Worm (Caenorhabditis elegans) whole organism, early embryonic: ENCODE measurements around the gene F44E2.6.

ENCODE experiments used
- B0310.2 ChIP-seq: sonication (generic microtip); optimal IDR thresholded peaks from 2 replicates; lab custom pipeline; 2016; ENCODE audit warnings: mild to moderate bottlenecking, missing genetic modification characterization, missing compliant biosample characterization
- F13C5.2 ChIP-seq: sonication (generic microtip); optimal IDR thresholded peaks from 2 replicates; lab custom pipeline; 2017; ENCODE audit warnings: mild to moderate bottlenecking, missing genetic modification characterization, inconsistent platforms, missing compliant biosample characterization
- aly-1 ChIP-seq: sonication (generic microtip); optimal IDR thresholded peaks from 2 replicates; lab custom pipeline; 2016; ENCODE audit warnings: missing genetic modification characterization, missing compliant biosample characterization
- ama-1 ChIP-seq: fragments of 150-350 bp; optimal IDR thresholded peaks from 2 replicates; lab custom pipeline; 2014
- ceh-36 ChIP-seq: sonication (generic microtip); optimal IDR thresholded peaks from 2 replicates; lab custom pipeline; 2016; ENCODE audit warnings: missing genetic modification characterization, inconsistent platforms, missing compliant biosample characterization
- ets-7 ChIP-seq: sonication (generic microtip); optimal IDR thresholded peaks from 2 replicates; lab custom pipeline; 2016; ENCODE audit warnings: missing genotype, missing genetic modification characterization, missing compliant biosample characterization
- hmg-4 ChIP-seq: fragments of 200-800 bp; sonication (Bioruptor generic); optimal IDR thresholded peaks from 2 replicates; lab custom pipeline; 2018; ENCODE audit warnings: mild to moderate bottlenecking, missing genetic modification characterization, missing compliant biosample characterization
- hnd-1 ChIP-seq: sonication (generic microtip); optimal IDR thresholded peaks from 2 replicates; lab custom pipeline; 2016; ENCODE audit warnings: missing genetic modification characterization, missing compliant biosample characterization

DNA sequence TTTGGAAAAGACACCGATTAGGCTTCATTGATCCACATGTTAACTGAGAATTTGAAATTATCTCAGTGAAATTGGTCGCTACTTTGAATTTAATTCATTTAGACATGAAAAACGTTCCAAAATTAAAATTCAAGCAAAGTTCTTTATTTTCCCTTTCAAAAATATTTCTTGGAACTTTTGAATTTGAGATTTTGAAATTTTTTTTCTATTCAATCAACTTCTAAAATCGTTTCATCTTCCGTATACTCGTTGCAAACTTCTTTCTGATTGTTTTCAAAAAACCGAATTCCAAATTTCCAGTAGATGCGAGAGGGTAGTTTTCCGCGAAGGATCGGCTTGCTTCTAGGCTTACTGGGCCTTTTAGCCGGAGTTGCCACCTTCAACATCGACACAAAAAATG, 26.4 kb downstream of the F44E2.6 start, which contains the start of gene pat-2:
- TF ChIP-seq ama-1 (lab: Kevin White, UChicago) (no peak), ceh-36 (tag; lab: Kevin White, UChicago) (no peak), hmg-4 (GFP tag; lab: Kevin White, UChicago) (no peak), ets-7 (tag; lab: Kevin White, UChicago) (no peak), B0310.2 (no peak), F13C5.2 (tag; lab: Kevin White, UChicago) (no peak), hnd-1 (no peak), aly-1 (tag; lab: Kevin White, UChicago) (no peak)
